Worm (Caenorhabditis elegans) whole organism, mixed stage, embryonic: ENCODE data around the gene ttr-57.

Experiments used
- blmp-1 ChIP-seq: fragments of 150-350 bp; optimal IDR thresholded peaks from 2 replicates; lab custom pipeline; 2014; ENCODE audit warnings: missing biosample characterization, missing genetic modification characterization
- elt-3 ChIP-seq: fragments of 150-350 bp; optimal IDR thresholded peaks from 2 replicates; lab custom pipeline; 2014; ENCODE audit warnings: missing biosample characterization, missing genetic modification characterization
- lin-32 ChIP-seq: fragments of 200-800 bp; sonication (Bioruptor generic); optimal IDR thresholded peaks from 2 replicates; lab custom pipeline; 2018; ENCODE audit warnings: mild to moderate bottlenecking, missing genetic modification characterization, missing compliant biosample characterization
- lsy-2 ChIP-seq: fragments of 150-350 bp; optimal IDR thresholded peaks from 2 replicates; lab custom pipeline; 2014; ENCODE audit warnings: missing biosample characterization, missing genetic modification characterization
- nhr-237 ChIP-seq: fragments of 150-350 bp; optimal IDR thresholded peaks from 2 replicates; lab custom pipeline; 2014; ENCODE audit warnings: missing biosample characterization, missing genetic modification characterization
- sptf-1 ChIP-seq: sonication (generic microtip); optimal IDR thresholded peaks from 2 replicates; lab custom pipeline; 2017; ENCODE audit warnings: mild to moderate bottlenecking, missing genetic modification characterization, moderate library complexity, missing compliant biosample characterization

- no peak for TF ChIP-seq lin-32 (GFP tag; lab: Kevin White, UChicago)
- TF ChIP-seq nhr-237 (tag; lab: Kevin White, UChicago), result no peak
- no peak for TF ChIP-seq elt-3 (tag; lab: Kevin White, UChicago)
- TF ChIP-seq blmp-1, result no peak
- no peak for TF ChIP-seq lsy-2 (tag; lab: Kevin White, UChicago)
- no peak for TF ChIP-seq sptf-1 (tag; lab: Kevin White, UChicago)
These were observed 33.4 kb downstream of the ttr-57 start, which contains the start of gene Y44A6B.3 for ce11 chrV:20638344-20638743.
